Worm (Caenorhabditis elegans) whole organism, early embryonic: ENCODE measurements around the gene F26H11.8.

ENCODE experiments used
- ama-1 ChIP-seq: fragments of 150-350 bp; optimal IDR thresholded peaks from 2 replicates; lab custom pipeline; 2014
- ceh-13 ChIP-seq: fragments of 200-800 bp; sonication (Bioruptor generic); optimal IDR thresholded peaks from 2 replicates; lab custom pipeline; 2018; ENCODE audit warnings: mild to moderate bottlenecking, missing genetic modification characterization, missing compliant biosample characterization
- ceh-36 ChIP-seq: sonication (generic microtip); optimal IDR thresholded peaks from 2 replicates; lab custom pipeline; 2016; ENCODE audit warnings: missing genetic modification characterization, inconsistent platforms, missing compliant biosample characterization
- sea-1 ChIP-seq: fragments of 200-800 bp; sonication (Bioruptor generic); conservative IDR thresholded peaks from 2 replicates; pipeline ENCODE4 v1.3.6; 2022; ENCODE audit warnings: missing genetic modification characterization, missing compliant biosample characterization

- TF ChIP-seq ceh-36 (tag; lab: Kevin White, UChicago), result no peak
- TF ChIP-seq ceh-13 (GFP tag; lab: Kevin White, UChicago), result no peak
- TF ChIP-seq ama-1 (lab: Kevin White, UChicago), result no peak
- TF ChIP-seq sea-1 (GFP tag; lab: Robert Waterston, UW), result no peak
These were observed 26.6 kb upstream of the F26H11.8 start, which contains the start of gene tebp-1 for ce11 chrII:14361719-14362118.
